Fruit fly (Drosophila melanogaster) whole organism, embryonic: ENCODE results near the gene Psn.

Experiments used
- C15 ChIP-seq: fragments of 200-800 bp; sonication (Bioruptor generic); IDR thresholded peaks from 3 replicates; pipeline ENCODE4 v1.3.6; 2022; ENCODE audit warnings: missing biosample characterization, missing genetic modification characterization
- CG1024 ChIP-seq: fragments of 200-800 bp; sonication (Bioruptor generic); IDR thresholded peaks from 2 replicates; pipeline ENCODE4 v1.3.6; 2022; ENCODE audit warnings: missing biosample characterization, missing genetic modification characterization
- CG10543 ChIP-seq: fragments of 200-800 bp; sonication (Bioruptor generic); optimal IDR thresholded peaks from 3 replicates; lab custom pipeline; 2017; ENCODE audit warnings: missing biosample characterization, mild to moderate bottlenecking, missing genetic modification characterization, moderate library complexity
- CG13894 ChIP-seq: fragments of 200-800 bp; sonication (Bioruptor generic); optimal IDR thresholded peaks from 3 replicates; lab custom pipeline; 2018; ENCODE audit warnings: missing biosample characterization, mild to moderate bottlenecking, missing genetic modification characterization, moderate library complexity
- CG14860 ChIP-seq: fragments of 200-800 bp; sonication (Bioruptor generic); IDR thresholded peaks from 3 replicates; pipeline ENCODE4 v1.3.6; 2022; ENCODE audit warnings: missing biosample characterization, missing genetic modification characterization; ENCODE audit not compliant: partially characterized antibody
- CG17802 ChIP-seq: fragments of 200-800 bp; sonication (Bioruptor generic); optimal IDR thresholded peaks from 2 replicates; lab custom pipeline; 2018; ENCODE audit warnings: missing biosample characterization, mild to moderate bottlenecking, missing genetic modification characterization, moderate library complexity
- CG2129 ChIP-seq: fragments of 200-800 bp; sonication (Bioruptor generic); IDR thresholded peaks from 2 replicates; pipeline ENCODE4 v1.3.6; 2022; ENCODE audit warnings: missing biosample characterization, missing genetic modification characterization; ENCODE audit not compliant: partially characterized antibody
- CG30020 ChIP-seq: fragments of 200-800 bp; optimal IDR thresholded peaks from 2 replicates; lab custom pipeline; 2019; ENCODE audit warnings: missing biosample characterization, mild to moderate bottlenecking, missing genetic modification characterization, moderate library complexity
- CG30431 ChIP-seq: fragments of 200-800 bp; sonication (Bioruptor generic); optimal IDR thresholded peaks from 2 replicates; lab custom pipeline; 2017; ENCODE audit warnings: missing biosample characterization, missing genetic modification characterization
- CG31224 ChIP-seq: fragments of 200-800 bp; sonication (Bioruptor generic); IDR thresholded peaks from 2 replicates; pipeline ENCODE4 v1.3.6; 2022; ENCODE audit warnings: missing biosample characterization, missing genetic modification characterization
- CG4282 ChIP-seq: fragments of 200-800 bp; sonication (Bioruptor generic); optimal IDR thresholded peaks from 2 replicates; lab custom pipeline; 2016; ENCODE audit warnings: missing biosample characterization, missing genetic modification characterization
- CG7839 ChIP-seq: fragments of 200-800 bp; sonication (Bioruptor generic); optimal IDR thresholded peaks from 3 replicates; lab custom pipeline; 2018; ENCODE audit warnings: missing biosample characterization, mild to moderate bottlenecking, missing genetic modification characterization, moderate library complexity
- CG7963 ChIP-seq: fragments of 200-800 bp; sonication (Bioruptor generic); IDR thresholded peaks from 3 replicates; pipeline ENCODE4 v1.3.6; 2022; ENCODE audit warnings: missing biosample characterization, missing genetic modification characterization; ENCODE audit not compliant: partially characterized antibody
- E2f2 ChIP-seq: fragments of 200-800 bp; sonication (Bioruptor generic); IDR thresholded peaks from 2 replicates; pipeline ENCODE4 v1.3.6; 2022; ENCODE audit warnings: missing biosample characterization, missing genetic modification characterization
- Elba2 ChIP-seq: fragments of 200-800 bp; sonication (Bioruptor generic); optimal IDR thresholded peaks from 3 replicates; lab custom pipeline; 2016; ENCODE audit warnings: missing biosample characterization, missing genetic modification characterization
- Ets97D ChIP-seq: fragments of 200-800 bp; sonication (Bioruptor generic); optimal IDR thresholded peaks from 3 replicates; lab custom pipeline; 2016; ENCODE audit warnings: missing biosample characterization, missing genetic modification characterization
- H15 ChIP-seq: fragments of 200-800 bp; sonication (Bioruptor generic); IDR thresholded peaks from 3 replicates; pipeline ENCODE4 v1.3.6; 2022; ENCODE audit warnings: missing biosample characterization, missing genetic modification characterization
- HLH3B ChIP-seq: fragments of 200-800 bp; sonication (Bioruptor generic); IDR thresholded peaks from 2 replicates; pipeline ENCODE4 v1.3.6; 2022; ENCODE audit warnings: missing biosample characterization, missing genetic modification characterization
- Kr ChIP-seq: fragments of 200-800 bp; sonication (Bioruptor generic); optimal IDR thresholded peaks from 2 replicates; lab custom pipeline; 2017; ENCODE audit warnings: missing biosample characterization, mild to moderate bottlenecking, missing genetic modification characterization
- MTF-1 ChIP-seq: fragments of 200-800 bp; sonication (Bioruptor generic); optimal IDR thresholded peaks from 2 replicates; lab custom pipeline; 2018; ENCODE audit warnings: missing biosample characterization, mild to moderate bottlenecking, missing genetic modification characterization, borderline replicate concordance
- Mad ChIP-seq: fragments of 200-800 bp; sonication (Bioruptor generic); optimal IDR thresholded peaks from 2 replicates; lab custom pipeline; 2016; ENCODE audit warnings: missing biosample characterization, missing genetic modification characterization
- NC2α ChIP-seq: fragments of 200-800 bp; sonication (Bioruptor generic); optimal IDR thresholded peaks from 2 replicates; lab custom pipeline; 2016; ENCODE audit warnings: missing biosample characterization, missing genetic modification characterization
- NfI ChIP-seq: fragments of 200-800 bp; sonication (Bioruptor generic); optimal IDR thresholded peaks from 3 replicates; lab custom pipeline; 2018; ENCODE audit warnings: missing biosample characterization, mild to moderate bottlenecking, missing genetic modification characterization, moderate library complexity
- PHDP ChIP-seq: fragments of 200-800 bp; sonication (Bioruptor generic); optimal IDR thresholded peaks from 3 replicates; lab custom pipeline; 2018; ENCODE audit warnings: missing biosample characterization, mild to moderate bottlenecking, missing genetic modification characterization, moderate library complexity
- Pdp1 ChIP-seq, 2 experiments: fragments of 200-800 bp; sonication (Bioruptor generic); optimal IDR thresholded peaks; 3 replicates each; lab custom pipeline; 2016; ENCODE audit warnings: missing biosample characterization in 2 of 2, missing genetic modification characterization in 2 of 2, mild to moderate bottlenecking in 1 of 2, moderate library complexity in 1 of 2
- Scr ChIP-seq: fragments of 200-800 bp; sonication (Bioruptor generic); IDR thresholded peaks from 2 replicates; pipeline ENCODE4 v1.3.6; 2022; ENCODE audit warnings: missing biosample characterization, missing genetic modification characterization; ENCODE audit not compliant: partially characterized antibody
- Stat92E ChIP-seq, 3 experiments: fragments of >200 bp in 2 of 3; fragments of 200-800 bp in 1 of 3; sonication (Bioruptor generic) in 1 of 3; optimal IDR thresholded peaks; 2 replicates each; lab custom pipeline; 2017 to 2019; ENCODE audit warnings: missing biosample characterization in 3 of 3, missing genetic modification characterization in 3 of 3, mild to moderate bottlenecking in 1 of 3, moderate library complexity in 1 of 3
- ac ChIP-seq: fragments of 200-800 bp; sonication (Bioruptor generic); optimal IDR thresholded peaks from 3 replicates; lab custom pipeline; 2017; ENCODE audit warnings: missing biosample characterization, mild to moderate bottlenecking, missing genetic modification characterization
- bcd ChIP-seq: fragments of 200-800 bp; sonication (Bioruptor generic); optimal IDR thresholded peaks from 2 replicates; lab custom pipeline; 2017; ENCODE audit warnings: missing biosample characterization, mild to moderate bottlenecking, missing genetic modification characterization
- chif ChIP-seq, 2 experiments: fragments of 200-800 bp; sonication (Bioruptor generic); optimal IDR thresholded peaks; 3 replicates each; lab custom pipeline; 2016; ENCODE audit warnings: missing biosample characterization in 2 of 2, missing genetic modification characterization in 2 of 2
- chinmo ChIP-seq: fragments of 200-800 bp; sonication (Bioruptor generic); IDR thresholded peaks from 4 replicates; pipeline ENCODE4 v1.3.6; 2022; ENCODE audit warnings: missing biosample characterization, missing genetic modification characterization; ENCODE audit not compliant: partially characterized antibody
- ci ChIP-seq: fragments of 200-800 bp; sonication (Bioruptor generic); IDR thresholded peaks from 3 replicates; pipeline ENCODE4 v1.3.6; 2022; ENCODE audit warnings: missing biosample characterization, missing genetic modification characterization
- crol ChIP-seq: fragments of 200-800 bp; sonication (Bioruptor generic); IDR thresholded peaks from 2 replicates; pipeline ENCODE4 v1.3.6; 2022; ENCODE audit warnings: missing biosample characterization, missing genetic modification characterization
- dan ChIP-seq: fragments of 200-800 bp; sonication (Bioruptor generic); IDR thresholded peaks from 2 replicates; pipeline ENCODE4 v1.3.6; 2022; ENCODE audit warnings: missing biosample characterization, missing genetic modification characterization
- dati ChIP-seq: fragments of 200-800 bp; sonication (Bioruptor generic); IDR thresholded peaks from 2 replicates; pipeline ENCODE4 v1.3.6; 2022; ENCODE audit warnings: missing biosample characterization, missing genetic modification characterization
- fd102C ChIP-seq: fragments of 200-800 bp; sonication (Bioruptor generic); optimal IDR thresholded peaks from 2 replicates; lab custom pipeline; 2018; ENCODE audit warnings: missing biosample characterization, mild to moderate bottlenecking, missing genetic modification characterization, moderate library complexity
- gfzf ChIP-seq: fragments of 200-800 bp; sonication (Bioruptor generic); optimal IDR thresholded peaks from 2 replicates; lab custom pipeline; 2016; ENCODE audit warnings: missing biosample characterization, mild to moderate bottlenecking, missing genetic modification characterization, moderate library complexity
- grau ChIP-seq: fragments of 200-800 bp; optimal IDR thresholded peaks from 3 replicates; lab custom pipeline; 2019; ENCODE audit warnings: missing biosample characterization, mild to moderate bottlenecking, missing genetic modification characterization, moderate library complexity
- hth ChIP-seq: fragments of >200 bp; optimal IDR thresholded peaks from 2 replicates; lab custom pipeline; 2017; ENCODE audit warnings: inconsistent platforms
- lilli ChIP-seq: fragments of 200-800 bp; sonication (Bioruptor generic); optimal IDR thresholded peaks from 3 replicates; lab custom pipeline; 2016; ENCODE audit warnings: missing biosample characterization, missing genetic modification characterization
- mam ChIP-seq: fragments of 200-800 bp; sonication (Bioruptor generic); optimal IDR thresholded peaks from 3 replicates; lab custom pipeline; 2016; ENCODE audit warnings: missing biosample characterization, missing genetic modification characterization
- nom ChIP-seq: fragments of 200-800 bp; sonication (Bioruptor generic); optimal IDR thresholded peaks from 2 replicates; lab custom pipeline; 2017; ENCODE audit warnings: missing biosample characterization, missing genetic modification characterization, mild to moderate bottlenecking, moderate library complexity, missing genetic modification reagents
- odd ChIP-seq: fragments of 200-800 bp; sonication (Bioruptor generic); optimal IDR thresholded peaks from 2 replicates; lab custom pipeline; 2017; ENCODE audit warnings: missing biosample characterization, mild to moderate bottlenecking, missing genetic modification characterization
- p53 ChIP-seq: fragments of 200-800 bp; sonication (Bioruptor generic); optimal IDR thresholded peaks from 2 replicates; lab custom pipeline; 2016; ENCODE audit warnings: missing biosample characterization, missing genetic modification characterization
- pan ChIP-seq, 4 experiments: fragments of >200 bp in 3 of 4; fragments of 200-800 bp in 1 of 4; sonication (Bioruptor generic) in 1 of 4; optimal IDR thresholded peaks in 3 of 4; IDR thresholded peaks in 1 of 4; 2 replicates each; pipeline versions ENCODE4 v1.3.6 to Lab custom; 2017 to 2022; ENCODE audit warnings: missing biosample characterization in 2 of 4, missing genetic modification characterization in 2 of 4, mixed read lengths in 1 of 4
- phol ChIP-seq: fragments of 200-800 bp; sonication (Bioruptor generic); optimal IDR thresholded peaks from 3 replicates; lab custom pipeline; 2018; ENCODE audit warnings: missing biosample characterization, mild to moderate bottlenecking, missing genetic modification characterization, moderate library complexity
- salm ChIP-seq: fragments of 200-800 bp; sonication (Bioruptor generic); optimal IDR thresholded peaks from 2 replicates; lab custom pipeline; 2018; ENCODE audit warnings: missing biosample characterization, mild to moderate bottlenecking, missing genetic modification characterization
- shn ChIP-seq: fragments of 200-800 bp; sonication (Bioruptor generic); optimal IDR thresholded peaks from 3 replicates; lab custom pipeline; 2016; ENCODE audit warnings: missing biosample characterization, missing genetic modification characterization
- slp2 ChIP-seq: fragments of 200-800 bp; sonication (Bioruptor generic); optimal IDR thresholded peaks from 2 replicates; lab custom pipeline; 2016; ENCODE audit warnings: missing biosample characterization, missing genetic modification characterization
- tap ChIP-seq: fragments of 200-800 bp; optimal IDR thresholded peaks from 3 replicates; lab custom pipeline; 2019; ENCODE audit warnings: missing biosample characterization, mild to moderate bottlenecking, missing genetic modification characterization, moderate library complexity

The Psn gene

DNA sequence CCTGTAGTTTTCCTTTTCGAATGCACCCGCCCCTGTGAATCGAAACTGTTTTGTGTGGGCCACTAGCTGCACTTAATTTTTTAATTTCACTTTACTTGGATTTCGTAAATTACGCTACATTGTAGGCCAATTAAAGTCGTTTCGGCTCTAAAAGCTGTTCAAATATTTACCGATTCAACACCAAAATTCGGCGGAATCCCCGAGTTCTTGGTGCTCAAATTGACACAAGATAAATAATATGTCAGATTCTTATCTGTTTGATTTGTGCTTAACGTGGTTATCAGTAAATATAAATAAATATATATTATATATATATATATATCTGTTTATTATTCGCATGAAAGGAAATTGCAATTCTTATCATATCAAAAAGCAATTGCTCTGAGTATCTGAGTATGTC, 15.7 kb downstream of the Psn start (continued):
- TF ChIP-seq Pdp1 (GFP tag; optimal IDR thresholded peaks at IDR 0.05; lab: Kevin White, UChicago): no peak
- 0 out of 3 replicates have a peak, but pooled peaks have one; percentile 32 for TF ChIP-seq ci (GFP tag; lab: Robert Waterston, UW)
- no peak for TF ChIP-seq phol (tag; lab: Kevin White, UChicago)
- peak; percentile 80 for TF ChIP-seq MTF-1 (GFP tag; lab: Kevin White, UChicago)
- no peak for TF ChIP-seq CG4282 (GFP tag; lab: Kevin White, UChicago)
- TF ChIP-seq pan (optimal IDR thresholded peaks at IDR 0.05; lab: Kevin White, UChicago): no peak
- TF ChIP-seq pan (GFP tag; optimal IDR thresholded peaks at IDR 0.05 in 1 of 2, IDR thresholded peaks at IDR 0.05 in 1 of 2): no peak
- TF ChIP-seq hth (lab: Kevin White, UChicago): no peak
- TF ChIP-seq CG13894: no peak
- TF ChIP-seq grau: peak; percentile 1
- TF ChIP-seq dan (GFP tag; lab: Robert Waterston, UW): no peak
- TF ChIP-seq lilli (GFP tag; lab: Kevin White, UChicago): no peak
- no peak for TF ChIP-seq shn (GFP tag; lab: Kevin White, UChicago)
- TF ChIP-seq CG17802 (tag; lab: Kevin White, UChicago): no peak
- TF ChIP-seq Stat92E (GFP tag; optimal IDR thresholded peaks at IDR 0.05; lab: Kevin White, UChicago): peak in 1 of 3 experiments; percentile 38
- TF ChIP-seq chinmo (GFP tag; lab: Robert Waterston, UW): no peak
- peak; percentile 37 for TF ChIP-seq nom (GFP tag; lab: Kevin White, UChicago)
- no peak for TF ChIP-seq CG31224 (GFP tag; lab: Robert Waterston, UW)
- peak; percentile 2 for TF ChIP-seq CG7839 (tag; lab: Kevin White, UChicago)
- TF ChIP-seq Scr (GFP tag; lab: Robert Waterston, UW): no peak
- no peak for TF ChIP-seq NC2α (GFP tag; lab: Kevin White, UChicago)
- peak; percentile 49 for TF ChIP-seq CG10543 (GFP tag; lab: Kevin White, UChicago)
- TF ChIP-seq tap (tag; lab: Kevin White, UChicago): peak; percentile 42
- no peak for TF ChIP-seq CG30020 (tag; lab: Kevin White, UChicago)
- no peak for TF ChIP-seq Elba2 (GFP tag; lab: Kevin White, UChicago)
- no peak for TF ChIP-seq H15
- no peak for TF ChIP-seq Mad (GFP tag; lab: Kevin White, UChicago)
- TF ChIP-seq NfI (GFP tag; lab: Kevin White, UChicago): peak; percentile 45
- TF ChIP-seq Ets97D (GFP tag; lab: Kevin White, UChicago): no peak
- TF ChIP-seq odd: peak; percentile 62
- TF ChIP-seq bcd (GFP tag; lab: Kevin White, UChicago): no peak
- TF ChIP-seq salm (tag; lab: Kevin White, UChicago): peak; percentile 31
- no peak for TF ChIP-seq slp2 (GFP tag; lab: Kevin White, UChicago)
- TF ChIP-seq gfzf (GFP tag; lab: Kevin White, UChicago): no peak
- TF ChIP-seq CG30431: no peak
- TF ChIP-seq fd102C (GFP tag; lab: Kevin White, UChicago): peak; percentile 48
- peak; percentile 32 for TF ChIP-seq Kr (GFP tag; lab: Kevin White, UChicago)
- no peak for TF ChIP-seq CG2129 (GFP tag; lab: Robert Waterston, UW)
- no peak for TF ChIP-seq p53 (GFP tag; lab: Kevin White, UChicago)
- no peak for TF ChIP-seq chif (GFP tag; optimal IDR thresholded peaks at IDR 0.05; lab: Kevin White, UChicago)
- TF ChIP-seq dati (GFP tag; lab: Robert Waterston, UW): no peak
- TF ChIP-seq CG7963 (GFP tag; lab: Robert Waterston, UW): no peak
- TF ChIP-seq mam (GFP tag; lab: Kevin White, UChicago): no peak
- TF ChIP-seq ac (GFP tag; lab: Kevin White, UChicago): peak; percentile 50
- no peak for TF ChIP-seq C15 (GFP tag; lab: Robert Waterston, UW)
- TF ChIP-seq crol (GFP tag; lab: Robert Waterston, UW): no peak
- TF ChIP-seq CG1024 (GFP tag; lab: Robert Waterston, UW): no peak
- no peak for TF ChIP-seq CG14860 (GFP tag; lab: Robert Waterston, UW)
- no peak for TF ChIP-seq E2f2 (GFP tag; lab: Robert Waterston, UW)
- TF ChIP-seq HLH3B (GFP tag; lab: Robert Waterston, UW): no peak
- TF ChIP-seq PHDP (tag; lab: Kevin White, UChicago): peak; percentile 69
